Worm (Caenorhabditis elegans) whole organism, L3 larva: ENCODE measurements around the gene F42D1.4.

Experiments
- ama-1 ChIP-seq: fragments of 150-350 bp; optimal IDR thresholded peaks from 2 replicates; lab custom pipeline; 2018
- nfya-1 ChIP-seq: sonication (generic microtip); optimal IDR thresholded peaks from 2 replicates; lab custom pipeline; 2017; ENCODE audit warnings: missing genetic modification characterization, mild to moderate bottlenecking, missing compliant biosample characterization, antibody characterized with exemption, moderate library complexity; ENCODE audit not compliant: insufficient read depth
- nhr-237 ChIP-seq: fragments of 150-350 bp; optimal IDR thresholded peaks from 2 replicates; lab custom pipeline; 2014; ENCODE audit warnings: missing biosample characterization, missing genetic modification characterization
- pha-4 ChIP-seq: fragments of 150-350 bp; optimal IDR thresholded peaks from 2 replicates; lab custom pipeline; 2014; ENCODE audit warnings: missing biosample characterization, missing genetic modification reagents, missing genetic modification characterization
- pqm-1 ChIP-seq: fragments of 150-350 bp; optimal IDR thresholded peaks from 2 replicates; lab custom pipeline; 2017; ENCODE audit warnings: missing biosample characterization, missing genetic modification characterization, inconsistent platforms

DNA sequence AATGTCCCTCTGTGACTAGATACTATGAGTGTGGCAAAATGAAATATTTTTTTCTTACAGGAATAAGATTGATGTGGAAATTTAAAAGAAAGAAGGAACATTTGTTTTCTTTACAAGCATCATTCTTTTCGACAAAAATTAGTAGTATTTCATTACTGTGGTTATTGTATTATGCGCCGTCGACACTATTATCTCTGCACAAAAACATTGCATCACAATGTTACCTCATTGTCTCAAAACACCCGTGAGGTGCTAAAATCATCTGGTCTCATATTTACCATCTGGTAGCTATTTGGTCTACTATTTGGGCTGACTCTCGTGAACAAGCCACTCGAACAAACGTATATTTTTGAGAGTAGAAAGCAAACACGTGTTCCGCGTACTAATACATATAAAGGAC, 47.5 kb upstream of the F42D1.4 start:
- TF ChIP-seq pha-4 (tag; lab: Kevin White, UChicago): peak; percentile 62
- TF ChIP-seq pqm-1 (tag; lab: Kevin White, UChicago): no peak
- TF ChIP-seq ama-1 (lab: Kevin White, UChicago): no peak
- TF ChIP-seq nhr-237: no peak
- no peak for TF ChIP-seq nfya-1
